Worm (Caenorhabditis elegans): ENCODE measurements around the gene srg-69.
A peak's percentile ranks its signal among the peaks of the same experiment; 100 is the strongest.

Gene srg-69

ce11 chrII:5365645-5366044 lies 10.2 kb downstream of the srg-69 start, which contains the start of gene F09E5.16:
Gene F09E5.16, minus strand, starts transcription at chrII:5365745.
- no peak for TF ChIP-seq ref-1 (GFP tag; conservative IDR thresholded peaks at IDR 0.05)
- TF ChIP-seq T22C8.4 (GFP tag; IDR thresholded peaks at IDR 0.05): no peak
- no peak for TF ChIP-seq ztf-23 (GFP tag; IDR thresholded peaks at IDR 0.05)
- no peak for TF ChIP-seq cog-1 (tag; optimal IDR thresholded peaks at IDR 0.05)
- TF ChIP-seq med-1 (GFP tag; optimal IDR thresholded peaks at IDR 0.05; ENCODE audit: insufficient read depth): no peak
- TF ChIP-seq ztf-29 (GFP tag; IDR thresholded peaks at IDR 0.05): no peak
- TF ChIP-seq klf-2 (GFP tag; conservative IDR thresholded peaks at IDR 0.05): no peak
- TF ChIP-seq tab-1 (GFP tag; IDR thresholded peaks at IDR 0.05): no peak
- TF ChIP-seq flt-1 (GFP tag; IDR thresholded peaks at IDR 0.05): no peak

- TF ChIP-seq cog-1 (tag; optimal IDR thresholded peaks at IDR 0.05) (no peak), flt-1 (GFP tag; IDR thresholded peaks at IDR 0.05) (no peak), ref-1 (GFP tag; conservative IDR thresholded peaks at IDR 0.05) (no peak)
These were observed 15.2 kb downstream of the srg-69 start, which contains the start of gene F09E5.12 for ce11 chrII:5370641-5371040. Gene F09E5.12, minus strand, starts transcription at chrII:5370741.

- TF ChIP-seq med-1 (GFP tag; optimal IDR thresholded peaks at IDR 0.05; ENCODE audit: insufficient read depth) (no peak), flt-1 (GFP tag; IDR thresholded peaks at IDR 0.05) (peak; percentile 71), ztf-29 (GFP tag; IDR thresholded peaks at IDR 0.05) (0 out of 2 replicates have a peak, but pooled peaks have one; percentile 27), ztf-23 (GFP tag; IDR thresholded peaks at IDR 0.05) (peak; percentile 62; the same call in 1 of the 2 replicates), T22C8.4 (GFP tag; IDR thresholded peaks at IDR 0.05) (no peak), tab-1 (GFP tag; IDR thresholded peaks at IDR 0.05) (no peak), cog-1 (tag; optimal IDR thresholded peaks at IDR 0.05) (peak; percentile 47)
These were observed 18.0 kb downstream of the srg-69 start, which contains the start of the genes agt-2 and F09E5.3 for ce11 chrII:5373275-5374047. Gene agt-2, minus strand, starts transcription at chrII:5373827. Gene F09E5.3, plus strand, starts transcription at chrII:5373997.

DNA sequence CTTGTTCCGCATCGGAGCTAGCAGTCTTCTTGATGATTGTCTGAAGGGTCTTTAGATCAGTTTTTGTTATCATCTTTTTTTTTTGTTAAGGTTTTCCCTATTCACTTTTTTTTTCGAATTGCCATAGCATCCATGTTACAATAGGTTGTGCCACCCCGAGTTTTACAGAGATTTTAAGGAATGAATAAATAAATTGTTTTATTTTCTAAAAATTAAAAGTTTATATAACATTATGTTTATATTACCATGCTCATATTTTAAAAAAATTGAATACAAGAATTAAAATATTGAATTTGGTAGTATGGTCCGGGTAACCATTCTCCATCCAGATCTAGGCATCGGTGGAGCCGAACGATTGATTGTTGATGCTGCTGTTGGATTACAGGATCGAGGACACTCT lies 19.5 kb downstream of the srg-69 start, which contains the start of gene algn-2:
Gene algn-2, plus strand, starts transcription at position 301 of the 400 bp plus-strand sequence.
- TF ChIP-seq ztf-23 (GFP tag; IDR thresholded peaks at IDR 0.05): no peak
- no peak for TF ChIP-seq T22C8.4 (GFP tag; IDR thresholded peaks at IDR 0.05)
- TF ChIP-seq tab-1 (GFP tag; IDR thresholded peaks at IDR 0.05): no peak

DNA sequence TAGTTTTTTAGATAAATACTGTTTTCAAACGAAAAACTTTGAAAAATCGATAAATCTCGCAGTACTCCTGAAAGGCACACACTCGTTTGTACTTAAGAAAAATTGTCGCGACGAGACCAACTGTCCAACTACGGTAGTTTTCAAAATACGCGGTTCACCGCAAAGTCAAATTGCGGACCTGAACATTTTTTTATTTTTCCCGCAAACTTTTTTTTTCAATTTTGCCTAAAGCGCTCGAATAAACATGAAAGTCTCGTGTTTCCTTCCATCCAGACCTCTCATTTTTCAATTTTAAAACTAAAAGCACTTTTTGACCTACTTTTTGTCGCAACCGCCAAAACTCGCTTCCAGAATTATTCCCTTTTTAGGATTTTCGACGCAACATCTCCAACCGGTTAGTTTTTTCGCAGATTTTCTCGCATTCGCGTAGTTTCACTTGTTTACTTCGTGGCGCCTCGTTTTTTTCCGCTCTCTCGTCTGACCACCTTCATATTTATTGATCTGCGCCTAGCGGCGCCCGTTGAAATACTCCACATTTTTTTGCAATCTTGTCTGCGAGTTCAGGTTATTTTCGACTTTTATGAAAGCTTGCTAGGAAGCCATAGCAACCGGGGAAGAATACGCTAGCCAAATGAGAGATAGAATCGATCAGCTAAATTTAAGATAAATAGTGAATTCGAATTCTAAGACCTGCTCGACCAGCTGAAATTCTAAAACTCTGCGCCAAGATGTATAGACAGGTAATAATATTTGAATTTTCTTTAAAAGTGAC lies 22.2 kb downstream of the srg-69 start, which contains the start of gene prdx-2:
Gene prdx-2, plus strand, starts transcription at position 729 of the 772 bp plus-strand sequence.
- no peak for TF ChIP-seq klf-2 (GFP tag; conservative IDR thresholded peaks at IDR 0.05)
- TF ChIP-seq ref-1 (GFP tag; conservative IDR thresholded peaks at IDR 0.05): no peak
- TF ChIP-seq cog-1 (tag; optimal IDR thresholded peaks at IDR 0.05): no peak
- TF ChIP-seq T22C8.4 (GFP tag; IDR thresholded peaks at IDR 0.05): no peak
- TF ChIP-seq ztf-29 (GFP tag; IDR thresholded peaks at IDR 0.05): no peak
- TF ChIP-seq tab-1 (GFP tag; IDR thresholded peaks at IDR 0.05): no peak
- TF ChIP-seq flt-1 (GFP tag; IDR thresholded peaks at IDR 0.05): no peak
- no peak for TF ChIP-seq med-1 (GFP tag; optimal IDR thresholded peaks at IDR 0.05; ENCODE audit: insufficient read depth)
- no peak for TF ChIP-seq ztf-23 (GFP tag; IDR thresholded peaks at IDR 0.05)

ce11 chrII:5378239-5378521 lies 22.7 kb downstream of the srg-69 start:
- TF ChIP-seq med-1 (GFP tag; optimal IDR thresholded peaks at IDR 0.05; ENCODE audit: insufficient read depth) (no peak), flt-1 (GFP tag; IDR thresholded peaks at IDR 0.05) (no peak), tab-1 (GFP tag; IDR thresholded peaks at IDR 0.05) (no peak), klf-2 (GFP tag; conservative IDR thresholded peaks at IDR 0.05) (no peak), ztf-23 (GFP tag; IDR thresholded peaks at IDR 0.05) (no peak), ref-1 (GFP tag; conservative IDR thresholded peaks at IDR 0.05) (no peak), T22C8.4 (GFP tag; IDR thresholded peaks at IDR 0.05) (no peak), cog-1 (tag; optimal IDR thresholded peaks at IDR 0.05) (no peak), ztf-29 (GFP tag; IDR thresholded peaks at IDR 0.05) (no peak)

DNA sequence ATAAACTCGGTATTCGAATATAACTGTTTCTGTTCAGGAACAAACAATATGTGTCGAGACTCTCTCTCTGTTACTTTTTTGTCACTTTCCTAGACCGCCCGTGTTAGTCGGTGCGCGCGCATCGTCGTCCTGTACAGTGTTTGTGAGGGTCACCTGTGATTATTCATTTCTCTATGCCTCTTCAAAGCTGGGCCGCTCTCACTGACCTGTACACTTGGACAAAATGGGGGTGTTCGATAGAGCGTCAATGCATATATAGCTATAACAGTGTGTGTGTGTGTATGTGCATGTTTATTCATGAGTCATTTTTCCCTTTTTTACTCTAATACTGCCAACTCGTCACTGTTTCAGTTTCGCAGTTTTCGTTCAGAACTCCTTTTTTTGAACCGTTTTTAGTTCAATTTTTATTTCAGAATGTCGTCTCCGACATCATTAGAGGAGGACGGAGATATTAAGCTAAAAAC lies 24.2 kb downstream of the srg-69 start, which contains the start of gene pkc-3:
Gene pkc-3, plus strand, starts transcription at position 414 of the 464 bp plus-strand sequence.
- TF ChIP-seq flt-1 (GFP tag; IDR thresholded peaks at IDR 0.05) (peak; percentile 64; the same call in 1 of the 2 replicates), cog-1 (tag; optimal IDR thresholded peaks at IDR 0.05) (no peak)

DNA sequence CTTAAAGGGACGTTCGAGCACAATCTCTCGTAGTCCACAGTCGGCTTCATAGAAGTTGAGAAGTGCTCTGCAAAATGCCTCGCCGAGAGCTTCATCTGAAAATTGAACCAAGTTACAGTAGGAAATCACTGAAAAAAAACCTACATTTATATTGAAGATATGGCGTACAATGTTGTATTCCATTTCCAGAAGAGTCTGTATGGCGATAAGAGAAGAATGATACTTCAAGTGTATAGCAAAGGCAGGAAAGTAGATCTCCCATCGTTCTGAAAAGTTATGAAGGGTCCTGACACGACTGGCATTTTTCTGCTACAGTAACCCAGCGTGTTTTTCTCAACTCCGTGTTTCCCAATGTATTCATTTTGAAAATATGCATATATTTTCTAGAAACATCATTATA lies 28.8 kb downstream of the srg-69 start:
- TF ChIP-seq cog-1 (tag; optimal IDR thresholded peaks at IDR 0.05) (no peak), klf-2 (GFP tag; conservative IDR thresholded peaks at IDR 0.05) (no peak), ztf-23 (GFP tag; IDR thresholded peaks at IDR 0.05) (no peak), ref-1 (GFP tag; conservative IDR thresholded peaks at IDR 0.05) (no peak), flt-1 (GFP tag; IDR thresholded peaks at IDR 0.05) (no peak), ztf-29 (GFP tag; IDR thresholded peaks at IDR 0.05) (no peak), T22C8.4 (GFP tag; IDR thresholded peaks at IDR 0.05) (no peak), med-1 (GFP tag; optimal IDR thresholded peaks at IDR 0.05; ENCODE audit: insufficient read depth) (no peak), tab-1 (GFP tag; IDR thresholded peaks at IDR 0.05) (no peak)

- TF ChIP-seq T22C8.4 (GFP tag; IDR thresholded peaks at IDR 0.05): no peak
These were observed 31.7 kb downstream of the srg-69 start, which contains the start of gene ccpp-6 for ce11 chrII:5387217-5387616. Gene ccpp-6, minus strand, starts transcription at chrII:5387317.

Measured in whole organism, midembryonic.